Fruit fly (Drosophila melanogaster): Measurements from ENCODE around the gene cindr.

DNA sequence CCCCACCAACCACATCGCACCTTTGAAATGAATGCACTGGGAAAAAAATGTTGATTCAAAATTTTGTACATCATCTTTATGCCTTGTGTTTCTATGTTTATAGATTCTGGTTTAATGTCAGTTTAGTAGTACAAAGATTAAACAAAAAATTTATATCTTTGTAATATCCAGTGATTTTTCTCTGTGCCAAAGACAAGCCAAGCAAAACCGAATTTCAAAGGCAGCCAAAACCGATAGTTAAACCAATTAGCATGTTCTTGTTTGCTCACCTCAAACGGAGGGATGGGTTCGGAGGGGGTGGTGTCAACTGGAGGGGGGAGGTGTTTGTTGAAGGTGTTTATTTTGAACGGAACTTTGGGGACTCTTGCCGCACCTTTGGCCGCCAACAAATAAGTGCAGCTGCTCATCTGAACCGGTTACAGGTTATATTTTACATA lies 5.5 kb downstream of the cindr start:
- TF ChIP-seq dmrt93B (GFP tag; optimal IDR thresholded peaks at IDR 0.05), result peak; percentile 69
- no peak for TF ChIP-seq Myc (optimal IDR thresholded peaks at IDR 0.05)
- TF ChIP-seq Dfd (GFP tag; optimal IDR thresholded peaks at IDR 0.05), result no peak
- TF ChIP-seq h (GFP tag; optimal IDR thresholded peaks at IDR 0.05), result peak; percentile 83
- peak; percentile 78 for TF ChIP-seq fru (GFP tag; optimal IDR thresholded peaks at IDR 0.05)
- no peak for TF ChIP-seq Dif (GFP tag; optimal IDR thresholded peaks at IDR 0.05; ENCODE audit: partially characterized antibody)
- no peak for TF ChIP-seq lola (GFP tag; optimal IDR thresholded peaks at IDR 0.05)

Data from whole organism, wandering third instar larva.